Worm (Caenorhabditis elegans): ENCODE data around the gene glb-17.

glb-17 gene

ce11 chrX:9537538-9538172 is 39.2 kb downstream of the glb-17 start (continued):
- no peak for TF ChIP-seq fos-1 (tag; optimal IDR thresholded peaks at IDR 0.05)
- no peak for TF ChIP-seq vab-15 (tag; optimal IDR thresholded peaks at IDR 0.05)
- peak; percentile 31 for TF ChIP-seq mep-1 (tag; optimal IDR thresholded peaks at IDR 0.05)
- TF ChIP-seq egl-13 (tag; optimal IDR thresholded peaks at IDR 0.05) = no peak
- peak; percentile 69 for TF ChIP-seq nhr-20 (tag; optimal IDR thresholded peaks at IDR 0.05)
- no peak for TF ChIP-seq lin-39 (tag; optimal IDR thresholded peaks at IDR 0.05)
- TF ChIP-seq ets-5 (GFP tag; IDR thresholded peaks at IDR 0.05) = no peak
- no peak for TF ChIP-seq Y116A8C.19 (tag; optimal IDR thresholded peaks at IDR 0.05; ENCODE audit: borderline replicate concordance)
- TF ChIP-seq aha-1 (tag; optimal IDR thresholded peaks at IDR 0.05) = no peak
- no peak for TF ChIP-seq lir-3 (tag; optimal IDR thresholded peaks at IDR 0.05; ENCODE audit: poor library complexity)
- no peak for TF ChIP-seq nhr-28 (tag; optimal IDR thresholded peaks at IDR 0.05)
- TF ChIP-seq tbx-2 (tag; optimal IDR thresholded peaks at IDR 0.05) = peak; percentile 36
- TF ChIP-seq isw-1 (GFP tag; IDR thresholded peaks at IDR 0.05) = no peak
- TF ChIP-seq mab-9 (GFP tag; IDR thresholded peaks at IDR 0.05) = no peak
- no peak for TF ChIP-seq unc-98 (GFP tag; IDR thresholded peaks at IDR 0.05)
- TF ChIP-seq nhr-11 (tag; optimal IDR thresholded peaks at IDR 0.05) = no peak
- TF ChIP-seq elt-2 (tag; optimal IDR thresholded peaks at IDR 0.05) = no peak
- no peak for TF ChIP-seq nhr-76 (tag; optimal IDR thresholded peaks at IDR 0.05)
- no peak for TF ChIP-seq unc-62 (GFP tag; optimal IDR thresholded peaks at IDR 0.05)
- no peak for TF ChIP-seq egl-27 (tag; optimal IDR thresholded peaks at IDR 0.05)
- TF ChIP-seq grh-1 (GFP tag; IDR thresholded peaks at IDR 0.05) = peak; percentile 39
- no peak for TF ChIP-seq ztf-4 (tag; optimal IDR thresholded peaks at IDR 0.05)
- no peak for TF ChIP-seq nhr-12 (tag; optimal IDR thresholded peaks at IDR 0.05)
- no peak for TF ChIP-seq hpl-2 (GFP tag; optimal IDR thresholded peaks at IDR 0.05)
- no peak for TF ChIP-seq dpl-1 (GFP tag; optimal IDR thresholded peaks at IDR 0.05)
- TF ChIP-seq hlh-17 (GFP tag; optimal IDR thresholded peaks at IDR 0.05; ENCODE audit: borderline replicate concordance) = no peak
- no peak for TF ChIP-seq ceh-82 (tag; optimal IDR thresholded peaks at IDR 0.05)
- no peak for TF ChIP-seq tlp-1 (tag; optimal IDR thresholded peaks at IDR 0.05)
- no peak for TF ChIP-seq xbp-1 (tag; optimal IDR thresholded peaks at IDR 0.05)
- TF ChIP-seq nhr-90 (tag; optimal IDR thresholded peaks at IDR 0.05; ENCODE audit: poor library complexity) = peak; percentile 17
- no peak for TF ChIP-seq C16A3.4 (tag; optimal IDR thresholded peaks at IDR 0.05)
- no peak for TF ChIP-seq pqm-1 (tag; optimal IDR thresholded peaks at IDR 0.05)
- TF ChIP-seq unc-130 (tag; optimal IDR thresholded peaks at IDR 0.05) = no peak
- no peak for TF ChIP-seq C04F5.9 (tag; optimal IDR thresholded peaks at IDR 0.05)
- TF ChIP-seq nhr-84 (tag; optimal IDR thresholded peaks at IDR 0.05) = no peak
- no peak for TF ChIP-seq ceh-8 (GFP tag; optimal IDR thresholded peaks at IDR 0.05)
- TF ChIP-seq hlh-4 (tag; optimal IDR thresholded peaks at IDR 0.05) = no peak
- TF ChIP-seq nhr-47 (tag; optimal IDR thresholded peaks at IDR 0.05) = peak; percentile 37
- TF ChIP-seq unc-30 (tag; optimal IDR thresholded peaks at IDR 0.05) = no peak
- no peak for TF ChIP-seq unc-86 (tag; optimal IDR thresholded peaks at IDR 0.05)
- TF ChIP-seq efl-1 (optimal IDR thresholded peaks at IDR 0.05) = no peak
- TF ChIP-seq efl-1 (GFP tag; optimal IDR thresholded peaks at IDR 0.05 in 1 of 2) = no peak

ce11 chrX:9536665-9537064 is 40.2 kb downstream of the glb-17 start, which contains the start of gene C07B5.8:
Gene C07B5.8, minus strand, starts transcription at chrX:9536765.
- TF ChIP-seq pax-3 (tag; optimal IDR thresholded peaks at IDR 0.05) (no peak), F16B12.6 (tag; optimal IDR thresholded peaks at IDR 0.05) (no peak), fkh-8 (tag; optimal IDR thresholded peaks at IDR 0.05) (no peak), lin-15B (tag; optimal IDR thresholded peaks at IDR 0.05) (no peak), ztf-4 (tag; optimal IDR thresholded peaks at IDR 0.05) (no peak), sup-37 (GFP tag; optimal IDR thresholded peaks at IDR 0.05) (no peak), efl-3 (GFP tag; optimal IDR thresholded peaks at IDR 0.05) (no peak), nhr-85 (tag) (no peak), mab-9 (GFP tag; IDR thresholded peaks at IDR 0.05) (no peak), alr-1 (tag; optimal IDR thresholded peaks at IDR 0.05; ENCODE audit: borderline replicate concordance) (no peak)
